Fruit fly (Drosophila melanogaster) whole organism, embryonic: ENCODE data around the gene Acp65Aa.
A peak's percentile ranks its signal among the peaks of the same experiment; 100 is the strongest.

Experiments used
- Atf6 ChIP-seq: fragments of 200-800 bp; sonication (Bioruptor generic); IDR thresholded peaks from 2 replicates; pipeline ENCODE4 v1.3.6; 2022; ENCODE audit warnings: missing biosample characterization, missing genetic modification characterization
- CG10321 ChIP-seq: fragments of 200-800 bp; sonication (Bioruptor generic); IDR thresholded peaks from 2 replicates; pipeline ENCODE4 v1.3.6; 2022; ENCODE audit warnings: missing biosample characterization, missing genetic modification characterization
- CG11696 ChIP-seq: fragments of 200-800 bp; sonication (Bioruptor generic); IDR thresholded peaks from 2 replicates; pipeline ENCODE4 v1.3.6; 2022; ENCODE audit warnings: missing biosample characterization, missing genetic modification characterization
- CG12219 ChIP-seq: fragments of 200-800 bp; sonication (Bioruptor generic); optimal IDR thresholded peaks from 3 replicates; lab custom pipeline; 2018; ENCODE audit warnings: missing biosample characterization, mild to moderate bottlenecking, missing genetic modification characterization
- CG12299 ChIP-seq: fragments of 200-800 bp; sonication (Bioruptor generic); optimal IDR thresholded peaks from 2 replicates; lab custom pipeline; 2018; ENCODE audit warnings: missing biosample characterization, mild to moderate bottlenecking, missing genetic modification characterization
- CG13894 ChIP-seq: fragments of 200-800 bp; sonication (Bioruptor generic); optimal IDR thresholded peaks from 3 replicates; lab custom pipeline; 2018; ENCODE audit warnings: missing biosample characterization, mild to moderate bottlenecking, missing genetic modification characterization, moderate library complexity
- CG14667 ChIP-seq: fragments of 200-800 bp; sonication (Bioruptor generic); IDR thresholded peaks from 2 replicates; pipeline ENCODE4 v1.3.6; 2022; ENCODE audit warnings: missing biosample characterization, missing genetic modification characterization
- CG15011 ChIP-seq: fragments of 200-800 bp; sonication (Bioruptor generic); optimal IDR thresholded peaks from 3 replicates; lab custom pipeline; 2018; ENCODE audit warnings: missing biosample characterization, mild to moderate bottlenecking, missing genetic modification characterization
- CG1647 ChIP-seq: fragments of 200-800 bp; sonication (Bioruptor generic); optimal IDR thresholded peaks from 3 replicates; lab custom pipeline; 2016; ENCODE audit warnings: missing biosample characterization, missing genetic modification characterization
- CG17802 ChIP-seq: fragments of 200-800 bp; sonication (Bioruptor generic); optimal IDR thresholded peaks from 2 replicates; lab custom pipeline; 2018; ENCODE audit warnings: missing biosample characterization, mild to moderate bottlenecking, missing genetic modification characterization, moderate library complexity
- CG18262 ChIP-seq: fragments of 200-800 bp; optimal IDR thresholded peaks from 3 replicates; lab custom pipeline; 2019; ENCODE audit warnings: missing biosample characterization, mild to moderate bottlenecking, missing genetic modification characterization, moderate library complexity
- CG1832 ChIP-seq: fragments of 200-800 bp; sonication (Bioruptor generic); optimal IDR thresholded peaks from 2 replicates; lab custom pipeline; 2017; ENCODE audit warnings: missing biosample characterization, mild to moderate bottlenecking, missing genetic modification characterization, inconsistent platforms
- CG2120 ChIP-seq: fragments of 200-800 bp; sonication (Bioruptor generic); optimal IDR thresholded peaks from 3 replicates; lab custom pipeline; 2016; ENCODE audit warnings: missing biosample characterization, missing genetic modification characterization
- CG2129 ChIP-seq: fragments of 200-800 bp; sonication (Bioruptor generic); IDR thresholded peaks from 2 replicates; pipeline ENCODE4 v1.3.6; 2022; ENCODE audit warnings: missing biosample characterization, missing genetic modification characterization; ENCODE audit not compliant: partially characterized antibody
- CG2678 ChIP-seq: fragments of 200-800 bp; sonication (Bioruptor generic); optimal IDR thresholded peaks from 3 replicates; lab custom pipeline; 2019; ENCODE audit warnings: missing biosample characterization, mild to moderate bottlenecking, missing genetic modification characterization, moderate library complexity
- CG2889 ChIP-seq: fragments of 200-800 bp; sonication (Bioruptor generic); IDR thresholded peaks from 3 replicates; pipeline ENCODE4 v1.3.6; 2022; ENCODE audit warnings: missing biosample characterization, missing genetic modification characterization
- CG4282 ChIP-seq: fragments of 200-800 bp; sonication (Bioruptor generic); optimal IDR thresholded peaks from 2 replicates; lab custom pipeline; 2016; ENCODE audit warnings: missing biosample characterization, missing genetic modification characterization
- CG7745 ChIP-seq: fragments of 200-800 bp; sonication (Bioruptor generic); optimal IDR thresholded peaks from 2 replicates; lab custom pipeline; 2018; ENCODE audit warnings: missing biosample characterization, mild to moderate bottlenecking, missing genetic modification characterization, moderate library complexity
- CG8944 ChIP-seq: fragments of 200-800 bp; sonication (Bioruptor generic); optimal IDR thresholded peaks from 3 replicates; lab custom pipeline; 2016; ENCODE audit warnings: missing biosample characterization, missing genetic modification characterization
- CG9609 ChIP-seq: fragments of 200-800 bp; sonication (Bioruptor generic); optimal IDR thresholded peaks from 3 replicates; lab custom pipeline; 2016; ENCODE audit warnings: missing biosample characterization, missing genetic modification characterization
- CTCF ChIP-seq: fragments of 200-800 bp; sonication (Bioruptor generic); optimal IDR thresholded peaks from 2 replicates; lab custom pipeline; 2017; ENCODE audit warnings: missing biosample characterization, mild to moderate bottlenecking, missing genetic modification characterization, moderate library complexity
- CrebB ChIP-seq: fragments of 200-800 bp; sonication (Bioruptor generic); optimal IDR thresholded peaks from 3 replicates; lab custom pipeline; 2018; ENCODE audit warnings: missing biosample characterization, mild to moderate bottlenecking, missing genetic modification characterization
- Dek ChIP-seq: fragments of 200-800 bp; sonication (Bioruptor generic); optimal IDR thresholded peaks from 3 replicates; lab custom pipeline; 2019; ENCODE audit warnings: missing biosample characterization, mild to moderate bottlenecking, missing genetic modification characterization, moderate library complexity
- HLHmδ ChIP-seq: fragments of 200-800 bp; sonication (Bioruptor generic); optimal IDR thresholded peaks from 2 replicates; lab custom pipeline; 2018; ENCODE audit warnings: missing biosample characterization, mild to moderate bottlenecking, missing genetic modification characterization, moderate library complexity
- Hr51 ChIP-seq, 2 experiments: fragments of 200-800 bp; sonication (Bioruptor generic); optimal IDR thresholded peaks; 2 replicates in 1 of 2; 3 replicates in 1 of 2; lab custom pipeline; 2016 to 2018; ENCODE audit warnings: missing biosample characterization in 2 of 2, missing genetic modification characterization in 2 of 2, mild to moderate bottlenecking in 1 of 2, moderate library complexity in 1 of 2
- Mad ChIP-seq: fragments of 200-800 bp; sonication (Bioruptor generic); optimal IDR thresholded peaks from 2 replicates; lab custom pipeline; 2016; ENCODE audit warnings: missing biosample characterization, missing genetic modification characterization
- NC2α ChIP-seq: fragments of 200-800 bp; sonication (Bioruptor generic); optimal IDR thresholded peaks from 2 replicates; lab custom pipeline; 2016; ENCODE audit warnings: missing biosample characterization, missing genetic modification characterization
- Oaz ChIP-seq: fragments of 200-800 bp; sonication (Bioruptor generic); IDR thresholded peaks from 2 replicates; pipeline ENCODE4 v1.3.6; 2022; ENCODE audit warnings: missing biosample characterization, missing genetic modification characterization
- ab ChIP-seq: fragments of 200-800 bp; sonication (Bioruptor generic); optimal IDR thresholded peaks from 2 replicates; lab custom pipeline; 2016; ENCODE audit warnings: missing biosample characterization, missing genetic modification characterization
- ara ChIP-seq: fragments of 200-800 bp; sonication (Bioruptor generic); IDR thresholded peaks from 2 replicates; pipeline ENCODE4 v1.3.6; 2022; ENCODE audit warnings: missing biosample characterization, missing genetic modification characterization
- ato ChIP-seq: fragments of 200-800 bp; sonication (Bioruptor generic); IDR thresholded peaks from 2 replicates; pipeline ENCODE4 v1.3.6; 2022; ENCODE audit warnings: missing biosample characterization, missing genetic modification characterization; ENCODE audit not compliant: partially characterized antibody
- bsh ChIP-seq, 2 experiments: fragments of 200-800 bp; sonication (Bioruptor generic); optimal IDR thresholded peaks; 2 replicates each; lab custom pipeline; 2017 to 2018; ENCODE audit warnings: mild to moderate bottlenecking in 2 of 2, missing biosample characterization in 2 of 2, missing genetic modification characterization in 2 of 2, moderate library complexity in 1 of 2
- dimm ChIP-seq: fragments of 200-800 bp; sonication (Bioruptor generic); IDR thresholded peaks from 2 replicates; pipeline ENCODE4 v1.3.6; 2022; ENCODE audit warnings: missing biosample characterization, missing genetic modification characterization
- dysf ChIP-seq: fragments of 200-800 bp; sonication (Bioruptor generic); IDR thresholded peaks from 3 replicates; pipeline ENCODE4 v1.3.6; 2022; ENCODE audit warnings: missing biosample characterization, missing genetic modification characterization
- fd96Cb ChIP-seq: fragments of 200-800 bp; sonication (Bioruptor generic); optimal IDR thresholded peaks from 2 replicates; lab custom pipeline; 2018; ENCODE audit warnings: missing biosample characterization, mild to moderate bottlenecking, missing genetic modification characterization, moderate library complexity
- grn ChIP-seq: fragments of 200-800 bp; sonication (Bioruptor generic); optimal IDR thresholded peaks from 3 replicates; lab custom pipeline; 2017; ENCODE audit warnings: missing biosample characterization, missing genetic modification characterization
- jing ChIP-seq: fragments of 200-800 bp; sonication (Bioruptor generic); optimal IDR thresholded peaks from 2 replicates; lab custom pipeline; 2018; ENCODE audit warnings: missing biosample characterization, mild to moderate bottlenecking, missing genetic modification characterization
- lola ChIP-seq, 3 experiments: fragments of >200 bp in 2 of 3; fragments of 200-800 bp in 1 of 3; sonication (Bioruptor generic) in 1 of 3; optimal IDR thresholded peaks; 2 replicates each; lab custom pipeline; 2017 to 2019; ENCODE audit warnings: missing biosample characterization in 3 of 3, missing genetic modification characterization in 3 of 3, mild to moderate bottlenecking in 1 of 3, moderate library complexity in 1 of 3
- mld ChIP-seq: fragments of 200-800 bp; sonication (Bioruptor generic); IDR thresholded peaks from 3 replicates; pipeline ENCODE4 v1.3.6; 2022; ENCODE audit warnings: missing biosample characterization, missing genetic modification characterization; ENCODE audit not compliant: partially characterized antibody
- prd ChIP-seq, 3 experiments: fragments of >200 bp in 2 of 3; fragments of 200-800 bp in 1 of 3; sonication (Bioruptor generic) in 1 of 3; optimal IDR thresholded peaks in 2 of 3; IDR thresholded peaks in 1 of 3; 2 replicates in 2 of 3; 3 replicates in 1 of 3; pipeline versions ENCODE4 v1.3.6 to Lab custom; 2017 to 2022; ENCODE audit warnings: missing biosample characterization in 1 of 3, missing genetic modification characterization in 1 of 3
- rib ChIP-seq: fragments of 200-800 bp; sonication (Bioruptor generic); IDR thresholded peaks from 2 replicates; pipeline ENCODE4 v1.3.6; 2022; ENCODE audit warnings: missing biosample characterization, missing genetic modification characterization
- slp2 ChIP-seq: fragments of 200-800 bp; sonication (Bioruptor generic); optimal IDR thresholded peaks from 2 replicates; lab custom pipeline; 2016; ENCODE audit warnings: missing biosample characterization, missing genetic modification characterization
- stwl ChIP-seq: fragments of 200-800 bp; sonication (Bioruptor generic); optimal IDR thresholded peaks from 3 replicates; lab custom pipeline; 2018; ENCODE audit warnings: missing biosample characterization, mild to moderate bottlenecking, missing genetic modification characterization, moderate library complexity
- tin ChIP-seq: fragments of 200-800 bp; sonication (Bioruptor generic); optimal IDR thresholded peaks from 3 replicates; lab custom pipeline; 2016; ENCODE audit warnings: missing biosample characterization, missing genetic modification characterization
- vnd ChIP-seq: fragments of 200-800 bp; sonication (Bioruptor generic); IDR thresholded peaks from 3 replicates; pipeline ENCODE4 v1.3.6; 2022; ENCODE audit warnings: missing biosample characterization, missing genetic modification characterization; ENCODE audit not compliant: partially characterized antibody

Acp65Aa gene

DNA sequence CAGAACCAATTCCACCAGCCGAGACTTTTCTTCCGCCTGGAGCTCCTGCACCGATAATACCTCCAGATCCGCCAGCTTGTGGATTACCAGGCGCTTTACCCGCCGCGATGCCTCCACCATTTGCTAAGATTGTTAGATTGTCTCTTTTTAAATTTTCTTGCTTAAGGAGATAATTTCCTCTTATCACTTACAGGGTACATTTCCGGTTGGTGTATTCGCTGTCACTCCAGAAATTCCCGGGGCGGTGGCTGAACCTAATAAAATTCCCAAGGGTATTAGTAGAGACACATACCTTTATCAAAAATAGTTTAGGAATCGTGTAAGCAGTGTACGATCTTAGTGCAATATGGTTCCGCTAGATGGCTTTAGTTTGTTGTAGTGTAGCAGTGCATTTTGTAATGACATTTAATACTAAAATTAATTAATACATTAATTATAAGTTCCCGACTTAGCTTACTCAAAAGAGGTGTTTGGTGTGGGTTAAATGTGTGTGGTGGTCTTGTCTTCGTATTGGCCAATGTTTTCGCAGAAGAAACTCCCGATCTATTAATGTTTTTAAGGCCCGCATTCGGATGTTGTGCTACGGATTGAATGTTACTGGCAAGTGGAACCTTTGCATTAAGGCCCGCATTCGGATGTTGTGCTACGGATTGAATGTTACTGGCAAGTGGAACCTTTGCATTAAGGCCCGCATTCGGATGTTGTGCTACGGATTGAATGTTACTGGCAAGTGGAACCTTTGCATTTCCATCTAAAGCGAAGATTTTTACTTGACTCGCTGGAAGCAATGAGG, 27.7 kb downstream of the Acp65Aa start (continued):
- TF ChIP-seq Oaz (GFP tag; lab: Robert Waterston, UW) (peak; percentile 59), CTCF (GFP tag; lab: Kevin White, UChicago) (peak; percentile 91), grn (GFP tag; lab: Kevin White, UChicago) (peak; percentile 50), stwl (peak; percentile 73), NC2α (GFP tag; lab: Kevin White, UChicago) (peak; percentile 23), tin (GFP tag; lab: Kevin White, UChicago) (peak; percentile 69), fd96Cb (tag; lab: Kevin White, UChicago) (peak; percentile 32), CG2678 (no peak), ara (GFP tag; lab: Robert Waterston, UW) (peak; percentile 83), vnd (no peak), mld (GFP tag; lab: Robert Waterston, UW) (no peak), CG11696 (GFP tag; lab: Robert Waterston, UW) (peak; percentile 76), CrebB (tag; lab: Kevin White, UChicago) (peak; percentile 65), CG12219 (GFP tag; lab: Kevin White, UChicago) (peak; percentile 76), CG1647 (GFP tag; lab: Kevin White, UChicago) (peak; percentile 45), Mad (GFP tag; lab: Kevin White, UChicago) (peak; percentile 27), HLHmδ (GFP tag; lab: Kevin White, UChicago) (peak; percentile 97), Dek (tag; lab: Kevin White, UChicago) (no peak), prd (optimal IDR thresholded peaks at IDR 0.05; lab: Kevin White, UChicago) (peak in 1 of 2 experiments; percentile 5), prd (GFP tag; IDR thresholded peaks at IDR 0.05; lab: Robert Waterston, UW) (no peak), dysf (GFP tag; lab: Robert Waterston, UW) (peak; percentile 79; the same call in 2 of the 3 replicates), CG15011 (peak; percentile 71), CG7745 (no peak), CG10321 (GFP tag; lab: Robert Waterston, UW) (peak; percentile 56; the same call in 1 of the 2 replicates), CG2889 (GFP tag; lab: Robert Waterston, UW) (no peak), ato (GFP tag; lab: Robert Waterston, UW) (no peak), ab (no peak), bsh (GFP tag; optimal IDR thresholded peaks at IDR 0.05; lab: Kevin White, UChicago) (peak in 1 of 2 experiments; percentile 62), jing (GFP tag; lab: Kevin White, UChicago) (peak; percentile 41), CG14667 (GFP tag; lab: Robert Waterston, UW) (no peak), slp2 (GFP tag; lab: Kevin White, UChicago) (peak; percentile 66), CG1832 (no peak), CG2129 (no peak), CG17802 (tag; lab: Kevin White, UChicago) (peak; percentile 98), CG18262 (tag; lab: Kevin White, UChicago) (peak; percentile 64), CG8944 (no peak), CG4282 (GFP tag; lab: Kevin White, UChicago) (no peak), CG13894 (tag; lab: Kevin White, UChicago) (no peak), Atf6 (GFP tag; lab: Robert Waterston, UW) (peak; percentile 71), Hr51 (GFP tag; optimal IDR thresholded peaks at IDR 0.05; lab: Kevin White, UChicago) (peak; percentile 46 to 53), dimm (GFP tag; lab: Robert Waterston, UW) (0 out of 2 replicates have a peak, but pooled peaks have one; percentile 34), CG12299 (tag; lab: Kevin White, UChicago) (peak; percentile 16), CG2120 (no peak), lola (GFP tag; optimal IDR thresholded peaks at IDR 0.05; lab: Kevin White, UChicago) (peak in 1 of 3 experiments; percentile 76), CG9609 (GFP tag; lab: Kevin White, UChicago) (peak; percentile 21), rib (GFP tag; lab: Robert Waterston, UW) (no peak)
